Fruit fly (Drosophila melanogaster) whole organism: Measurements from ENCODE around the gene CG34398.

Source experiments
- CG8478 ChIP-seq: fragments of >200 bp; optimal IDR thresholded peaks from 2 replicates; lab custom pipeline; 2018; ENCODE audit warnings: inconsistent platforms
- Dll ChIP-seq: fragments of >200 bp; optimal IDR thresholded peaks from 2 replicates; lab custom pipeline; 2017
- pan ChIP-seq: fragments of >200 bp; optimal IDR thresholded peaks from 2 replicates; lab custom pipeline; 2017
- psq ChIP-seq: fragments of >200 bp; optimal IDR thresholded peaks from 2 replicates; lab custom pipeline; 2017
- usp ChIP-seq: fragments of >200 bp; optimal IDR thresholded peaks from 2 replicates; lab custom pipeline; 2017; ENCODE audit warnings: missing biosample characterization, missing genetic modification characterization, mixed read lengths

DNA sequence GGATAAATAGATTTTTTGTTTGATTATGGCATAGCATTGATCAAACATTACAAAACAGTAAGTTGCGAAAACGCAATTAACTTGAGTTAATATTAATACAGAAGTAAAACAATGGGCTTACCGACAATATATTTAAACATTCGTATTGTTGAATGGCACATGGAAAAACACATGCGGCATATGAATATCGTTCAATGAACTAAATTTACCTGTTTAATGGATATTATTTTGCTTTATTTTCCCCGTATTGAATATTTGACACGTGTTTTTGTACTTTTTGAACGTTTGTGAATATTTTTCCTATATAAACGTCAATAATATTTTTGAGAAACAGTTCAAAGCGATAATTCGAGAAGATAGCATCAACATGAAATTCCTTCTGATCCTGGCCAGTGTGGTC lies 7.4 kb upstream of the CG34398 start, which contains the start of gene CG42713:
- TF ChIP-seq pan: no peak
- no peak for TF ChIP-seq Dll
- no peak for TF ChIP-seq usp (GFP tag; lab: Kevin White, UChicago)
- TF ChIP-seq psq (lab: Kevin White, UChicago): no peak
- no peak for TF ChIP-seq CG8478 (lab: Kevin White, UChicago)
